Worm (Caenorhabditis elegans): ENCODE data around the gene Y1A5A.1.
"Not testable (repeated sequence)": the region's sequence is repeated elsewhere in the genome, so short reads cannot be mapped to it uniquely, and the experiment has no call there.

Gene Y1A5A.1

DNA sequence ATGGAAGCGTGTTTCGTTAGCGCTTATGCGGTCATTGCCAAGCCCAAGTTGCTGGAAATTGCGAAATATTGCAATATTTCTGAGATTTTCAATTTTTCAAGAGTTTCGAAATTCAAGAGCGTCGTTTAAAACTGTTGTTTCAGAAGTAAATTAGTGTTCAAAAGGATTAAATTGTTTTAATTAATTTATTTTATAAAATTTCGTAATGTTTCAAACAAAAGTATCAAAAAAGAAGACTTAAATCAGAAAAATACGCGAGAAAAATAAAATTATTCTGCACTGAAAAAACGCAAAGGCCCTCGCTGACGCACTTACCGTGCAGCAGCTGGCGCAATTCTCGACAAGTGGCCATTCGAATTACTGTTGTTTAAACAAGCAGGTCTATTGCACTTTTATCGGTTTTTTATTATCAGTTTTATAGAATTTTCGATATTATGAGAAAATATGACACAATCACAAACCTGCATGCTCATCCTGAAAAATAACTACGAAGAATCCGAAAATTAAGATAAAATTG lies 17.7 kb upstream of the Y1A5A.1 start, which contains the start of gene tif-1A (continued):
- TF ChIP-seq F37B4.10 (GFP tag; IDR thresholded peaks at IDR 0.05) (no peak), lag-1 (GFP tag; IDR thresholded peaks at IDR 0.05) (no peak), efl-1 (GFP tag; optimal IDR thresholded peaks at IDR 0.05) (peak; percentile 28), unc-130 (GFP tag; optimal IDR thresholded peaks at IDR 0.05) (no peak), F57C9.4 (tag; optimal IDR thresholded peaks at IDR 0.05) (no peak), ceh-100 (GFP tag; IDR thresholded peaks at IDR 0.05) (no peak), F23B12.7 (tag; optimal IDR thresholded peaks at IDR 0.05; ENCODE audit: insufficient read depth) (peak; percentile 87), B0336.3 (GFP tag; IDR thresholded peaks at IDR 0.05) (peak; percentile 57; the same call in 1 of the 2 replicates), sdz-38 (tag; optimal IDR thresholded peaks at IDR 0.05) (no peak), madf-6 (GFP tag; IDR thresholded peaks at IDR 0.05) (peak; percentile 77), let-526 (GFP tag; IDR thresholded peaks at IDR 0.05) (no peak), lir-1 (GFP tag; conservative IDR thresholded peaks at IDR 0.05) (peak; percentile 66; the same call in 1 of the 2 replicates), madf-8 (GFP tag; conservative IDR thresholded peaks at IDR 0.05) (peak; percentile 48; the same call in 1 of the 2 replicates), B0019.2 (GFP tag; conservative IDR thresholded peaks at IDR 0.05) (no peak), nfyb-1 (GFP tag; IDR thresholded peaks at IDR 0.05) (peak; percentile 85), F39B2.1 (GFP tag; IDR thresholded peaks at IDR 0.05) (no peak), ceh-58 (GFP tag; IDR thresholded peaks at IDR 0.05) (no peak), madf-3 (GFP tag; IDR thresholded peaks at IDR 0.05) (peak; percentile 73; the same call in 1 of the 2 replicates), nhr-90 (tag; optimal IDR thresholded peaks at IDR 0.05) (peak; percentile 50), ceh-40 (GFP tag; IDR thresholded peaks at IDR 0.05) (no peak), die-1 (tag; optimal IDR thresholded peaks at IDR 0.05) (no peak), nhr-120 (GFP tag; IDR thresholded peaks at IDR 0.05) (no peak), attf-5 (GFP tag; optimal IDR thresholded peaks at IDR 0.05) (peak; percentile 88), ztf-26 (tag; optimal IDR thresholded peaks at IDR 0.05) (peak; percentile 25), lin-54 (GFP tag; optimal IDR thresholded peaks at IDR 0.05) (peak; percentile 83), mxl-1 (tag; optimal IDR thresholded peaks at IDR 0.05) (no peak), egrh-3 (GFP tag; IDR thresholded peaks at IDR 0.05) (no peak), nhr-80 (tag; optimal IDR thresholded peaks at IDR 0.05) (peak; percentile 87), K11D2.4 (GFP tag; IDR thresholded peaks at IDR 0.05) (peak; percentile 58; the same call in 1 of the 2 replicates), hmg-20 (GFP tag; IDR thresholded peaks at IDR 0.05) (peak; percentile 54; the same call in 1 of the 2 replicates), C17E4.6 (GFP tag; IDR thresholded peaks at IDR 0.05) (no peak)

DNA sequence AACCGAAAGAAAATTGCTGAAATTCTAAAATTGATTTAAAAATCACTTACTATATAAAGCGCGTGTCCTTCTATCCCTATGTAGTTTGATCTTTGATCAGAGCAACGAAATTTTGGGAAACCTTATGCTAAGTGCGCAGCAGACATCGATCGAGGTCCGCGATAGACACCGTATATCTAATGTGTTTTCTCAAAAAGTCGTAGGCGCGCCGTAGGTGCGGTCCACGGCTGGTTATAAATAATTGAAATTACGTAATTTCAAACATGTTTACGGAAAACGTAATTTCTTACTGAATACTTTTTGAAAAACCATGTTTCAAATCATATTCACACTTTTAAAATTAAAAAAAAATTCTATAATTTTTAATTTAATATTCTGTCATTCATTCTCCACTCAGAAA lies 15.0 kb upstream of the Y1A5A.1 start:
- not testable (repeated sequence) for TF ChIP-seq snpc-4 (GFP tag; optimal IDR thresholded peaks at IDR 0.05)
- TF ChIP-seq snpc-4 (tag; optimal IDR thresholded peaks at IDR 0.05) = peak in 3 of 4 experiments; percentile 16 to 78 (median 66)
- TF ChIP-seq snpc-1.1 (tag; optimal IDR thresholded peaks at IDR 0.05; ENCODE audit: insufficient read depth) = peak; percentile 9

DNA sequence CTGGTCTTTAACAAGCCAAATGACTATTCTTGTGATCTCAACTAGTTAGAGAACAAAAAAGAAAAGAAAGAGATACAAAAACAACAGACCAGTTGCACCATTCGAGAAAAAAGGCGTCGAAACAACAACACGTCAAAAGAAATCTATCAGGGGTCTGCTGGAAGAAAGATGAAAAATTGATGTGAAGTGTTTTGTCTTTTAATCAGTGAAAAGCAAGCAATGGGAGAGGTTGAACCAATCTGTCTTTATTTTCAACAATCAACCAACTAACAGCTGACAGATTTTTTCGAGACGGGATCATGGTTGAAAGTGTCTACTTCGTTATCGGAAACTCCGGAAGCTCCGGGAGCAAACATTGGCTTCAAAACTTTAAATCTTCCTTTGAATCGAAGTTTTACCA lies 8.0 kb upstream of the Y1A5A.1 start:
- TF ChIP-seq hsf-1 (GFP tag; IDR thresholded peaks at IDR 0.05) (no peak), lin-35 (GFP tag; optimal IDR thresholded peaks at IDR 0.05) (no peak), lin-26 (GFP tag; IDR thresholded peaks at IDR 0.05) (no peak), unc-130 (GFP tag; optimal IDR thresholded peaks at IDR 0.05) (no peak), tlf-1 (GFP tag; optimal IDR thresholded peaks at IDR 0.05) (no peak), ztf-28 (GFP tag; IDR thresholded peaks at IDR 0.05) (no peak), hrde-1 (tag; optimal IDR thresholded peaks at IDR 0.05; ENCODE audit: borderline replicate concordance) (no peak), nfya-1 (tag; optimal IDR thresholded peaks at IDR 0.05; ENCODE audit: borderline replicate concordance, insufficient read depth) (no peak)
